Worm (Caenorhabditis elegans) whole organism, young adult: ENCODE results near the gene C12D8.20.

Experiments
- B0261.1 ChIP-seq: sonication (generic microtip); optimal IDR thresholded peaks from 2 replicates; lab custom pipeline; 2016; ENCODE audit warnings: mild to moderate bottlenecking, missing genetic modification characterization, moderate library complexity, missing compliant biosample characterization
- F49E8.2 ChIP-seq: sonication (generic microtip); optimal IDR thresholded peaks from 3 replicates; lab custom pipeline; 2017; ENCODE audit warnings: missing genetic modification characterization, mild to moderate bottlenecking, missing compliant biosample characterization, antibody characterized with exemption, moderate library complexity; ENCODE audit not compliant: insufficient read depth
- F52B5.7 ChIP-seq: sonication (generic microtip); optimal IDR thresholded peaks from 2 replicates; lab custom pipeline; 2016; ENCODE audit warnings: mild to moderate bottlenecking, missing genetic modification characterization, missing compliant biosample characterization
- K11D2.4 ChIP-seq: fragments of 200-800 bp; sonication (Bioruptor generic); IDR thresholded peaks from 2 replicates; pipeline ENCODE4 v1.3.6; 2022; ENCODE audit warnings: missing genetic modification reagents, missing genetic modification characterization, missing compliant biosample characterization
- Y79H2A.3 ChIP-seq: fragments of 200-800 bp; sonication (Bioruptor generic); conservative IDR thresholded peaks from 2 replicates; pipeline ENCODE4 v1.3.6; 2022; ENCODE audit warnings: missing genetic modification reagents, missing genetic modification characterization, missing compliant biosample characterization
- akir-1 ChIP-seq: fragments of 200-800 bp; sonication (Bioruptor generic); optimal IDR thresholded peaks from 2 replicates; lab custom pipeline; 2018; ENCODE audit warnings: mild to moderate bottlenecking, missing genetic modification characterization, moderate library complexity, missing compliant biosample characterization
- ama-1 ChIP-seq, 3 experiments: fragments of 150-350 bp in 1 of 3; sonication (generic microtip) in 2 of 3; optimal IDR thresholded peaks; 2 replicates each; lab custom pipeline; 2014 to 2018; ENCODE audit warnings: missing biosample characterization in 2 of 3, missing genetic modification characterization in 2 of 3, missing genetic modification reagents in 2 of 3
- aptf-3 ChIP-seq: fragments of 200-800 bp; sonication (Bioruptor generic); IDR thresholded peaks from 2 replicates; pipeline ENCODE4 v1.3.6; 2022; ENCODE audit warnings: missing genetic modification characterization, missing compliant biosample characterization
- athp-1 ChIP-seq: sonication (generic microtip); optimal IDR thresholded peaks from 2 replicates; lab custom pipeline; 2017; ENCODE audit warnings: mild to moderate bottlenecking, missing genetic modification characterization, missing compliant biosample characterization
- attf-3 ChIP-seq: fragments of 200-800 bp; sonication (Bioruptor generic); conservative IDR thresholded peaks from 2 replicates; pipeline ENCODE4 v1.3.6; 2022; ENCODE audit warnings: missing genetic modification reagents, missing genetic modification characterization, missing compliant biosample characterization
- attf-5 ChIP-seq: fragments of 200-800 bp; sonication (Bioruptor generic); optimal IDR thresholded peaks from 2 replicates; lab custom pipeline; 2018; ENCODE audit warnings: mild to moderate bottlenecking, missing genetic modification characterization, missing compliant biosample characterization
- cebp-1 ChIP-seq, 2 experiments: fragments of 200-800 bp in 1 of 2; sonication (Bioruptor generic) in 1 of 2; sonication (generic microtip) in 1 of 2; IDR thresholded peaks in 1 of 2; optimal IDR thresholded peaks in 1 of 2; 2 replicates each; pipeline versions ENCODE4 v1.3.6 to Lab custom; 2017 to 2022; ENCODE audit warnings: missing compliant biosample characterization in 2 of 2, missing genetic modification characterization in 2 of 2, mild to moderate bottlenecking in 1 of 2, missing genetic modification reagents in 1 of 2, moderate library complexity in 1 of 2
- cebp-2 ChIP-seq: fragments of 200-800 bp; sonication (Bioruptor generic); IDR thresholded peaks from 2 replicates; pipeline ENCODE4 v1.3.6; 2022; ENCODE audit warnings: missing genetic modification characterization, missing compliant biosample characterization
- ceh-100 ChIP-seq: fragments of 200-800 bp; sonication (Bioruptor generic); IDR thresholded peaks from 2 replicates; pipeline ENCODE4 v1.3.6; 2022; ENCODE audit warnings: missing genetic modification reagents, missing genetic modification characterization, missing compliant biosample characterization
- ceh-58 ChIP-seq: fragments of 200-800 bp; sonication (Bioruptor generic); IDR thresholded peaks from 2 replicates; pipeline ENCODE4 v1.3.6; 2022; ENCODE audit warnings: missing genetic modification characterization, missing compliant biosample characterization
- ceh-79 ChIP-seq: sonication (generic microtip); optimal IDR thresholded peaks from 2 replicates; lab custom pipeline; 2017; ENCODE audit warnings: mild to moderate bottlenecking, missing genetic modification characterization, missing compliant biosample characterization
- ceh-91 ChIP-seq: fragments of 200-800 bp; sonication (Bioruptor generic); IDR thresholded peaks from 2 replicates; pipeline ENCODE4 v1.3.6; 2022; ENCODE audit warnings: missing genetic modification reagents, missing genetic modification characterization, missing compliant biosample characterization
- efl-1 ChIP-seq: fragments of 150-350 bp; optimal IDR thresholded peaks from 2 replicates; lab custom pipeline; 2014; ENCODE audit warnings: missing biosample characterization, missing genetic modification reagents, missing genetic modification characterization
- hmg-1.2 ChIP-seq: fragments of 200-800 bp; sonication (Bioruptor generic); IDR thresholded peaks from 2 replicates; pipeline ENCODE4 v1.3.6; 2022; ENCODE audit warnings: missing genetic modification reagents, missing genetic modification characterization, missing compliant biosample characterization
- let-607 ChIP-seq, 2 experiments: fragments of 200-800 bp in 1 of 2; sonication (Bioruptor generic) in 1 of 2; sonication (generic microtip) in 1 of 2; optimal IDR thresholded peaks; 2 replicates each; lab custom pipeline; 2016 to 2018; ENCODE audit warnings: mild to moderate bottlenecking in 2 of 2, missing compliant biosample characterization in 2 of 2, missing genetic modification characterization in 2 of 2, moderate library complexity in 2 of 2, missing genotype in 1 of 2
- nfyb-1 ChIP-seq: fragments of 200-800 bp; sonication (Bioruptor generic); IDR thresholded peaks from 2 replicates; pipeline ENCODE4 v1.3.6; 2022; ENCODE audit warnings: missing genetic modification reagents, missing genetic modification characterization, missing compliant biosample characterization
- nhr-27 ChIP-seq: fragments of 200-800 bp; sonication (Bioruptor generic); optimal IDR thresholded peaks from 2 replicates; lab custom pipeline; 2018; ENCODE audit warnings: mild to moderate bottlenecking, missing genetic modification characterization, moderate library complexity, missing compliant biosample characterization
- nhr-80 ChIP-seq: sonication (generic microtip); optimal IDR thresholded peaks from 2 replicates; lab custom pipeline; 2016; ENCODE audit warnings: missing genetic modification characterization, missing compliant biosample characterization
- rec-8 ChIP-seq, 2 experiments: sonication (generic microtip); optimal IDR thresholded peaks; 2 replicates each; lab custom pipeline; 2016; ENCODE audit warnings: mild to moderate bottlenecking in 2 of 2, missing genetic modification characterization in 2 of 2, missing genetic modification reagents in 2 of 2, missing genotype in 2 of 2, missing biosample characterization in 1 of 2, missing compliant biosample characterization in 1 of 2, moderate library complexity in 1 of 2
- sdz-38 ChIP-seq: sonication (generic microtip); optimal IDR thresholded peaks from 2 replicates; lab custom pipeline; 2016; ENCODE audit warnings: missing genotype, missing genetic modification characterization, missing compliant biosample characterization
- sea-2 ChIP-seq: fragments of 200-800 bp; sonication (Bioruptor generic); IDR thresholded peaks from 2 replicates; pipeline ENCODE4 v1.3.6; 2022; ENCODE audit warnings: missing genetic modification characterization, missing compliant biosample characterization
- somi-1 ChIP-seq: fragments of 200-800 bp; sonication (Bioruptor generic); optimal IDR thresholded peaks from 2 replicates; lab custom pipeline; 2018; ENCODE audit warnings: mild to moderate bottlenecking, missing genetic modification characterization, missing compliant biosample characterization
- tlf-1 ChIP-seq: fragments of 200-800 bp; sonication (Bioruptor generic); optimal IDR thresholded peaks from 2 replicates; lab custom pipeline; 2018; ENCODE audit warnings: mild to moderate bottlenecking, missing genetic modification characterization, missing compliant biosample characterization
- unc-62 ChIP-seq: fragments of 150-350 bp; optimal IDR thresholded peaks from 2 replicates; lab custom pipeline; 2014; ENCODE audit warnings: missing biosample characterization, missing genetic modification reagents, missing genetic modification characterization
- xnd-1 ChIP-seq: sonication (generic microtip); optimal IDR thresholded peaks from 2 replicates; lab custom pipeline; 2016; ENCODE audit warnings: missing genotype, missing genetic modification reagents, missing genetic modification characterization, missing compliant biosample characterization
- ztf-25 ChIP-seq: fragments of 200-800 bp; sonication (Bioruptor generic); IDR thresholded peaks from 2 replicates; pipeline ENCODE4 v1.3.6; 2022; ENCODE audit warnings: missing genetic modification reagents, missing genetic modification characterization, missing compliant biosample characterization
- ztf-6 ChIP-seq: fragments of 200-800 bp; sonication (Bioruptor generic); IDR thresholded peaks from 2 replicates; pipeline ENCODE4 v1.3.6; 2022; ENCODE audit warnings: missing genetic modification reagents, missing genetic modification characterization, missing compliant biosample characterization

C12D8.20 gene

ce11 chrV:10185719-10186118 lies 36.4 kb upstream of the C12D8.20 start, which contains the start of gene ZK856.18:
ZK856.18 (minus strand) TSS chrV:10186007.
- TF ChIP-seq attf-5 (GFP tag; lab: Kevin White, UChicago) (no peak), ztf-25 (GFP tag; lab: Robert Waterston, UW) (no peak), ceh-91 (GFP tag; lab: Robert Waterston, UW) (no peak), somi-1 (no peak), akir-1 (GFP tag; lab: Kevin White, UChicago) (no peak), hmg-1.2 (GFP tag; lab: Robert Waterston, UW) (no peak), F52B5.7 (no peak), aptf-3 (GFP tag; lab: Robert Waterston, UW) (no peak), ceh-79 (tag; lab: Kevin White, UChicago) (no peak), athp-1 (no peak), sdz-38 (tag; lab: Kevin White, UChicago) (no peak), F49E8.2 (tag; lab: Kevin White, UChicago) (no peak), xnd-1 (no peak), efl-1 (no peak)

ce11 chrV:10190081-10190556 lies 32.0 kb upstream of the C12D8.20 start, which contains the start of gene ZK856.5:
ZK856.5 (minus strand) TSS chrV:10190131.
- peak in 1 of 2 experiments; percentile 16 for TF ChIP-seq let-607 (tag; optimal IDR thresholded peaks at IDR 0.05; lab: Kevin White, UChicago)
- TF ChIP-seq K11D2.4: no peak
- no peak for TF ChIP-seq tlf-1 (GFP tag; lab: Kevin White, UChicago)
- TF ChIP-seq cebp-2 (GFP tag; lab: Robert Waterston, UW): no peak
- peak; percentile 69 for TF ChIP-seq nhr-80 (tag; lab: Kevin White, UChicago)
- no peak for TF ChIP-seq B0261.1 (tag; lab: Kevin White, UChicago)
- no peak for TF ChIP-seq nhr-27 (tag; lab: Kevin White, UChicago)
- no peak for TF ChIP-seq ceh-100 (GFP tag; lab: Robert Waterston, UW)
- no peak for TF ChIP-seq Y79H2A.3
- no peak for TF ChIP-seq athp-1
- no peak for TF ChIP-seq ceh-58 (GFP tag; lab: Robert Waterston, UW)

- TF ChIP-seq nhr-80 (tag; lab: Kevin White, UChicago) (peak; percentile 23), ama-1 (optimal IDR thresholded peaks at IDR 0.05; lab: Kevin White, UChicago) (no peak), ama-1 (GFP tag; optimal IDR thresholded peaks at IDR 0.05; lab: Kevin White, UChicago) (no peak), unc-62 (GFP tag; lab: Kevin White, UChicago) (no peak), nfyb-1 (GFP tag; lab: Robert Waterston, UW) (no peak), sea-2 (GFP tag; lab: Robert Waterston, UW) (no peak), rec-8 (tag; optimal IDR thresholded peaks at IDR 0.05; lab: Kevin White, UChicago) (no peak), let-607 (tag; optimal IDR thresholded peaks at IDR 0.05; lab: Kevin White, UChicago) (no peak), attf-3 (GFP tag; lab: Robert Waterston, UW) (no peak)
These were observed 30.9 kb upstream of the C12D8.20 start for ce11 chrV:10191242-10191641.

DNA sequence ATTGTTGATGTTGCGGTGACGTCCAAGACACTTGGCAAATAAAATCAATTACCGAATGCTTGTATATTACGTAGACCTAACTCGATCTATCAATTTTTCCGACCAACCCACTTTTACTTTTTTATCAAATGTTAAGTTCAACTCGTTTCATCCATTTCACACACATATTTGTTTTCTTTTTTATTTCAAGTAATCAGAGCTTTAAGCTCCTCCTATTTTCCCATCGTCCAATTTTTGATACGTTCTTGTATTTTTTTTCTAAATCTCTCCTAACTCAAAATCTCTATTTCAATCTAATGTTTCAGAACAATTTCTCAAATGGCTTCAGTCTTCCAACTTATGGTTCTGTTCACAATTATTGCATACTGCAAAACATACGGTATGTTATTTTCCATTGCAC lies 23.7 kb upstream of the C12D8.20 start, which contains the start of gene ZK856.6:
TSS of gene ZK856.6 (plus strand) at position 301 of the 400 bp plus-strand sequence.
- no peak for TF ChIP-seq sdz-38 (tag; lab: Kevin White, UChicago)
- no peak for TF ChIP-seq xnd-1
- no peak for TF ChIP-seq ztf-6 (GFP tag; lab: Robert Waterston, UW)

DNA sequence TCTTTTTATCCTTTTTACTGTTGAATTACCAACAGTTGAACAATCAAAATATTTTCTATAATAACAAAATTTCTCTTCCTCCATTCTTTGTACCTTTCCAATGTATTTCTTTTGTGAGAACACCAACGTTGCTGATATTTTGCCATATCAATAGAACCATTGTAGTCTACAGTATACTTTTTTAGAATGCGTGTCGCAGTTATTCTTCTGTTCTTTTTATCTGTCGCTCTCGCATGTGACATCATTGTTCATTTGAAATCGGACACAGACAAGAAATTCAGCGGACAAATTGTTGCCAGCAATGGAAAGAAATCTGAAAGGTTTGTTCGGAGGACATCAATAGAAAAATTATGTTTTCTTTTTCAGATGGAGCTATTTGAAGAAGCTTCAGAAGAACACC lies 20.2 kb upstream of the C12D8.20 start, which contains the start of gene ZK856.7:
TSS of gene ZK856.7 (plus strand) at position 186 of the 400 bp plus-strand sequence.
- TF ChIP-seq ama-1 (optimal IDR thresholded peaks at IDR 0.05; lab: Kevin White, UChicago): no peak
- peak in 1 of 2 experiments; percentile 7 for TF ChIP-seq ama-1 (GFP tag; optimal IDR thresholded peaks at IDR 0.05; lab: Kevin White, UChicago)
- TF ChIP-seq cebp-1 (GFP tag; IDR thresholded peaks at IDR 0.05; lab: Robert Waterston, UW): no peak
- no peak for TF ChIP-seq cebp-1 (tag; optimal IDR thresholded peaks at IDR 0.05; lab: Kevin White, UChicago)
- TF ChIP-seq, all 124 proteins: peak for 1
